Worm (Caenorhabditis elegans) whole organism, L4 larva: ENCODE measurements around the gene F47G3.4.

Experiments
- F26F4.8 ChIP-seq: fragments of 200-800 bp; sonication (Bioruptor generic); conservative IDR thresholded peaks from 2 replicates; pipeline ENCODE4 v1.3.6; 2022; ENCODE audit warnings: missing genetic modification characterization, missing compliant biosample characterization
- F37D6.2 ChIP-seq: sonication (generic microtip); optimal IDR thresholded peaks from 2 replicates; lab custom pipeline; 2016; ENCODE audit warnings: mild to moderate bottlenecking, missing genetic modification characterization, missing compliant biosample characterization
- F44E2.7 ChIP-seq: fragments of 200-800 bp; sonication (Bioruptor generic); IDR thresholded peaks from 2 replicates; pipeline ENCODE4 v2.1.2; 2022; ENCODE audit warnings: missing genetic modification characterization, missing compliant biosample characterization
- F49E8.2 ChIP-seq: sonication (generic microtip); optimal IDR thresholded peaks from 2 replicates; lab custom pipeline; 2016; ENCODE audit warnings: missing compliant biosample characterization, mild to moderate bottlenecking, missing genetic modification characterization, borderline replicate concordance
- T20F7.1 ChIP-seq: fragments of 200-800 bp; sonication (Bioruptor generic); optimal IDR thresholded peaks from 2 replicates; lab custom pipeline; 2018; ENCODE audit warnings: mild to moderate bottlenecking, missing genetic modification characterization, missing compliant biosample characterization
- T26A8.4 ChIP-seq: fragments of 200-800 bp; sonication (Bioruptor generic); IDR thresholded peaks from 2 replicates; pipeline ENCODE4 v1.3.6; 2022; ENCODE audit warnings: missing genetic modification characterization, missing compliant biosample characterization
- aha-1 ChIP-seq: fragments of 150-350 bp; peaks from one replicate; lab custom pipeline; 2014; ENCODE audit warnings: missing biosample characterization, missing genetic modification characterization
- arid-1 ChIP-seq: fragments of 200-800 bp; sonication (Bioruptor generic); conservative IDR thresholded peaks from 2 replicates; pipeline ENCODE4 v1.3.6; 2022; ENCODE audit warnings: missing genetic modification reagents, missing genetic modification characterization, missing compliant biosample characterization
- attf-4 ChIP-seq: sonication (generic microtip); optimal IDR thresholded peaks from 3 replicates; lab custom pipeline; 2017; ENCODE audit warnings: missing biosample characterization, missing genetic modification characterization
- ceh-44 ChIP-seq: fragments of 200-800 bp; sonication (Bioruptor generic); IDR thresholded peaks from 2 replicates; pipeline ENCODE4 v1.3.6; 2022; ENCODE audit warnings: missing genetic modification reagents, missing genetic modification characterization, missing compliant biosample characterization
- ceh-62 ChIP-seq: sonication (generic microtip); optimal IDR thresholded peaks from 2 replicates; lab custom pipeline; 2017; ENCODE audit warnings: missing biosample characterization, missing genetic modification characterization
- cey-2 ChIP-seq: sonication (generic microtip); optimal IDR thresholded peaks from 3 replicates; lab custom pipeline; 2017; ENCODE audit warnings: missing genetic modification characterization, mild to moderate bottlenecking, missing compliant biosample characterization, antibody characterized with exemption, borderline replicate concordance; ENCODE audit not compliant: insufficient read depth
- daf-16 ChIP-seq, 3 experiments: sonication (generic microtip); optimal IDR thresholded peaks; 2 replicates each; lab custom pipeline; 2016 to 2017; ENCODE audit warnings: missing genetic modification characterization in 3 of 3, missing genetic modification reagents in 3 of 3, mild to moderate bottlenecking in 2 of 3, missing compliant biosample characterization in 2 of 3, missing biosample characterization in 1 of 3, moderate library complexity in 1 of 3
- daf-8 ChIP-seq: fragments of 200-800 bp; sonication (Bioruptor generic); IDR thresholded peaks from 2 replicates; pipeline ENCODE4 v1.3.6; 2022; ENCODE audit warnings: missing genetic modification characterization, missing compliant biosample characterization
- duxl-1 ChIP-seq: sonication (generic microtip); optimal IDR thresholded peaks from 2 replicates; lab custom pipeline; 2016; ENCODE audit warnings: mild to moderate bottlenecking, missing genetic modification characterization, moderate library complexity, missing compliant biosample characterization; ENCODE audit not compliant: poor library complexity
- fkh-10 ChIP-seq: fragments of 150-350 bp; optimal IDR thresholded peaks from 2 replicates; lab custom pipeline; 2014; ENCODE audit warnings: missing biosample characterization, missing genetic modification reagents, missing genetic modification characterization
- hif-1 ChIP-seq, 2 experiments: sonication (generic microtip); optimal IDR thresholded peaks; 2 replicates each; lab custom pipeline; 2016 to 2017; ENCODE audit warnings: missing compliant biosample characterization in 2 of 2, missing genetic modification characterization in 2 of 2, missing genetic modification reagents in 2 of 2, missing genotype in 2 of 2, mild to moderate bottlenecking in 1 of 2
- hlh-11 ChIP-seq: fragments of 200-800 bp; sonication (Bioruptor generic); optimal IDR thresholded peaks from 2 replicates; lab custom pipeline; 2018; ENCODE audit warnings: mild to moderate bottlenecking, missing genetic modification characterization, missing compliant biosample characterization
- hlh-30 ChIP-seq: sonication (generic microtip); optimal IDR thresholded peaks from 2 replicates; lab custom pipeline; 2017; ENCODE audit warnings: antibody characterized with exemption, mild to moderate bottlenecking, missing genetic modification characterization, missing compliant biosample characterization; ENCODE audit not compliant: insufficient read depth
- lim-7 ChIP-seq: fragments of 200-800 bp; sonication (Bioruptor generic); IDR thresholded peaks from 2 replicates; pipeline ENCODE4 v1.3.6; 2022; ENCODE audit warnings: missing genetic modification characterization, missing compliant biosample characterization
- lin-29 ChIP-seq: fragments of 200-800 bp; sonication (Bioruptor generic); IDR thresholded peaks from 2 replicates; pipeline ENCODE4 v1.3.6; 2022; ENCODE audit warnings: missing genetic modification reagents, missing genetic modification characterization, missing compliant biosample characterization
- madf-9 ChIP-seq: fragments of 200-800 bp; sonication (Bioruptor generic); conservative IDR thresholded peaks from 2 replicates; pipeline ENCODE4 v1.3.6; 2022; ENCODE audit warnings: missing genetic modification reagents, missing genetic modification characterization, missing compliant biosample characterization
- mep-1 ChIP-seq: fragments of 150-350 bp; sonication (generic microtip); optimal IDR thresholded peaks from 3 replicates; lab custom pipeline; 2014; ENCODE audit warnings: missing biosample characterization, missing genetic modification characterization
- mes-2 ChIP-seq: sonication (generic microtip); optimal IDR thresholded peaks from 2 replicates; lab custom pipeline; 2016; ENCODE audit warnings: missing genotype, mild to moderate bottlenecking, missing genetic modification characterization, missing compliant biosample characterization; ENCODE audit not compliant: poor library complexity, severe bottlenecking
- mxl-3 ChIP-seq: fragments of 200-800 bp; sonication (Bioruptor generic); optimal IDR thresholded peaks from 2 replicates; lab custom pipeline; 2018; ENCODE audit warnings: mild to moderate bottlenecking, missing genetic modification characterization, missing compliant biosample characterization
- nhr-102 ChIP-seq: sonication (generic microtip); optimal IDR thresholded peaks from 2 replicates; lab custom pipeline; 2016; ENCODE audit warnings: mild to moderate bottlenecking, missing genetic modification characterization, moderate library complexity, missing compliant biosample characterization
- nhr-11 ChIP-seq: fragments of 150-350 bp; optimal IDR thresholded peaks from 2 replicates; lab custom pipeline; 2014; ENCODE audit warnings: missing biosample characterization, missing genetic modification characterization
- nhr-237 ChIP-seq: sonication (generic microtip); optimal IDR thresholded peaks from 2 replicates; lab custom pipeline; 2017; ENCODE audit warnings: missing biosample characterization, missing genetic modification characterization
- nhr-28 ChIP-seq: fragments of 150-350 bp; optimal IDR thresholded peaks from 2 replicates; lab custom pipeline; 2014; ENCODE audit warnings: missing biosample characterization, missing genetic modification characterization
- nhr-42 ChIP-seq: fragments of 200-800 bp; sonication (Bioruptor generic); IDR thresholded peaks from 2 replicates; pipeline ENCODE4 v1.3.6; 2022; ENCODE audit warnings: missing genetic modification characterization, missing compliant biosample characterization
- nhr-48 ChIP-seq: sonication (generic microtip); optimal IDR thresholded peaks from 2 replicates; lab custom pipeline; 2016; ENCODE audit warnings: mild to moderate bottlenecking, missing genetic modification characterization, missing compliant biosample characterization
- rbr-2 ChIP-seq: sonication (generic microtip); optimal IDR thresholded peaks from 2 replicates; lab custom pipeline; 2016; ENCODE audit warnings: missing genotype, missing genetic modification characterization, missing compliant biosample characterization
- set-16 ChIP-seq: fragments of 200-800 bp; sonication (Bioruptor generic); IDR thresholded peaks from 2 replicates; pipeline ENCODE4 v1.3.6; 2022; ENCODE audit warnings: missing genetic modification reagents, missing genetic modification characterization, missing compliant biosample characterization
- skn-1 ChIP-seq: fragments of 150-350 bp; optimal IDR thresholded peaks from 2 replicates; lab custom pipeline; 2014; ENCODE audit warnings: missing biosample characterization, missing genetic modification characterization
- spr-3 ChIP-seq: fragments of 200-800 bp; sonication (Bioruptor generic); optimal IDR thresholded peaks from 2 replicates; lab custom pipeline; 2018; ENCODE audit warnings: mild to moderate bottlenecking, missing genetic modification characterization, missing compliant biosample characterization
- unc-39 ChIP-seq: sonication (generic microtip); optimal IDR thresholded peaks from 2 replicates; lab custom pipeline; 2017; ENCODE audit warnings: missing biosample characterization, missing genetic modification characterization
- zfp-2 ChIP-seq: sonication (generic microtip); optimal IDR thresholded peaks from 2 replicates; lab custom pipeline; 2016; ENCODE audit warnings: mild to moderate bottlenecking, missing genetic modification characterization, missing compliant biosample characterization

Gene F47G3.4

DNA sequence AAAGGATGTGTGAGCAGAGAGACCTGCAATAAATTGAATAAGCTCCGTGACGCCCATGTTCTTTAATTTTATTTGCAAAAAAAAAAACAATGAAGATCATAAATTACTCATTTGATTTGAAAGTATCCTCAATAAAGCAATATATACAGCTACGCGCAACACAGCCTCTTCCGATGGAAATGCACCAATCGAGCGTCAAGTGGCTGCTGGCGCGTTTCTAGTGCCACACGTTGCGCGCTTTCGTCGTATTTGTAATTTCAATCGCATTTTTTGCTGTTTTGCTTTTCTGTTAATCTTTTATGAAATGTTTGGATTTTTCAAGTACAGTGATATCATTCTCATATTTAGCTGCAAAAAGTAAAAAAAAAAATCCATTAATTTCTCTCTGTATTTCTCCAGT is 845 bp downstream of the F47G3.4 start (continued):
- TF ChIP-seq hif-1 (tag; optimal IDR thresholded peaks at IDR 0.05; lab: Kevin White, UChicago) (peak in 1 of 2 experiments; percentile 11), nhr-237 (tag; lab: Kevin White, UChicago) (no peak), arid-1 (GFP tag; lab: Robert Waterston, UW) (no peak), hlh-11 (tag; lab: Kevin White, UChicago) (peak; percentile 54), skn-1 (tag; lab: Kevin White, UChicago) (no peak), spr-3 (no peak), rbr-2 (peak; percentile 54), nhr-102 (tag; lab: Kevin White, UChicago) (peak; percentile 42)

DNA sequence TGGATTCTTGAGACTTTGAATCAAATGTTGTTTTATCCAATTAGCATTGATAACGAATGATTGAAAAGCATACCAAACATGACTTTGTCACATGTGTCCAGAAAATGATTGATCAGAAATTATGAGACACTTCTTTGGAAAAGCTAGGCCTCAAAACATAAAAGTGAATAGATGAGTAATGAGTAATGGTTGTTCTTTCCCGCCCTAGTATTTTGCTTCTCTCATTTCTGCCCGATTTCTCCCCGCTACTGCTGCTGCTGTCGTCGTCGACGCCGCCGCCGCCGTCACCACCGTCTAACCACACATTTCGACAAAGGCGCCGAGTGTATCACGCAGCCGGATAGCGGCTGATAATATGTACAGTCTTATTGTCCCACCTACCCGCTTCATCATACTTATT is 4.1 kb downstream of the F47G3.4 start, which contains the start of gene F47G3.1:
F47G3.1 (plus strand) TSS at position 301 of the 400 bp plus-strand sequence.
- TF ChIP-seq set-16 (no peak), madf-9 (GFP tag; lab: Robert Waterston, UW) (0 out of 2 replicates have a peak, but pooled peaks have one; percentile 28), aha-1 (tag; lab: Kevin White, UChicago) (peak; percentile 16), hlh-11 (tag; lab: Kevin White, UChicago) (peak; percentile 34), daf-16 (GFP tag; optimal IDR thresholded peaks at IDR 0.05; lab: Kevin White, UChicago) (no peak), daf-16 (tag; optimal IDR thresholded peaks at IDR 0.05; lab: Kevin White, UChicago) (no peak), mxl-3 (GFP tag; lab: Kevin White, UChicago) (peak; percentile 43)

DNA sequence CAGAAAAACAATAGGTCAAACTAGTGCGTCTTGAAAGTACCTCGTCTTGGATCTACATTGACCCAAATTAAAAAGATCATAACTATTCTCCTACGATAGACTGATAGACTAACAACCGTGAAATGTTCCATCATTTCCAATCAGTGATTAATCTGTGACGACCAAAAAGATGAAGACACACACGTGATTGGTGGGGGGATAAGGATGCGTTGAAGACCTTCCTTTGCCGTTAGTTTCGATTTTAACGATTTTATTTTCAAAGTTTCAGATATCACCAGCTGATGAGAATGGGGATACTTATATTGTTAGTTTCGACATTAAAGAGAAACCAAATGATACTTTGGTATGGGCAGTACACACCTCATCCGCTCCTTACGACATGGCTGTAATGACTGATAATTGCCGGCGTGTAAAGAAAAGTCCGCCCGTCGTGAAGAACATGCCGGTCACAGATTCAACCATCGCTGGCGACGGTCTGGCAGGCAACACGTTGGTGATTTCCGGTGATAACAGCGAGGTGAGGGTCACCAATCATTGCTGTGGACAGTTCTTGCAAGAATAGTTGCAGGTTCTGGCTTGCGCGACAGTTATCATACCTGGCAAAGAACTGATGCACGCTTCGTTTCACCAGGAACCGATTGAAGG is 5.7 kb downstream of the F47G3.4 start:
- TF ChIP-seq F49E8.2 (tag; lab: Kevin White, UChicago) (no peak), hlh-11 (tag; lab: Kevin White, UChicago) (no peak), aha-1 (tag; lab: Kevin White, UChicago) (peak; percentile 94), fkh-10 (no peak), nhr-11 (tag; lab: Kevin White, UChicago) (no peak), cey-2 (tag; lab: Kevin White, UChicago) (no peak), F44E2.7 (GFP tag; lab: Robert Waterston, UW) (no peak), nhr-28 (tag; lab: Kevin White, UChicago) (peak; percentile 14), mxl-3 (GFP tag; lab: Kevin White, UChicago) (peak; percentile 46), lin-29 (no peak), ceh-62 (no peak), F26F4.8 (GFP tag; lab: Robert Waterston, UW) (no peak), attf-4 (no peak), rbr-2 (no peak), F37D6.2 (tag; lab: Kevin White, UChicago) (no peak), skn-1 (tag; lab: Kevin White, UChicago) (no peak), ceh-44 (no peak), daf-8 (GFP tag; lab: Robert Waterston, UW) (no peak), mep-1 (tag; lab: Kevin White, UChicago) (no peak), hlh-30 (tag; lab: Kevin White, UChicago) (peak; percentile 26), zfp-2 (tag; lab: Kevin White, UChicago) (no peak), unc-39 (no peak), lim-7 (GFP tag; lab: Robert Waterston, UW) (no peak), T26A8.4 (GFP tag; lab: Robert Waterston, UW) (no peak)

DNA sequence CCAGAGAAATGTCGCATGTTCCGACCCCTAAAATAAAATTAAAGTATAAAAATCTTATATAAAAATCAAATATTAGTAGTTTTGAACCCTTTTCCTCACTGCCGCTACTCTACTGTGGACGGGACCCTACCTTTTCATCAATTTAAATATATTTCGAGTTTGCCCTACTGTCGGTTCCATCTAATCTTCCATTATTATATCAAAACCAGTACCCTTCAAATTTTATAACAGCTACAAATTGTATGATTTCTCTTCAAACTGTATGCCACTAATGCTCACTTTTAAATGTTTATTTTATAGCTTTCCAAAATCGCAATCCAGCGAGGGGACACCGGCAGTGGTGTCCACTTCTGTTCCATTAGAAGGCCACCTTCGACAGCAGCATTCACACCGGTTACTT is 13.6 kb downstream of the F47G3.4 start, which contains the start of gene C43H6.6:
C43H6.6 (plus strand) TSS at position 301 of the 400 bp plus-strand sequence.
- TF ChIP-seq ceh-62 (no peak), hif-1 (tag; optimal IDR thresholded peaks at IDR 0.05; lab: Kevin White, UChicago) (no peak), F44E2.7 (GFP tag; lab: Robert Waterston, UW) (no peak), nhr-48 (tag; lab: Kevin White, UChicago) (no peak), T20F7.1 (GFP tag; lab: Kevin White, UChicago) (no peak), hlh-11 (tag; lab: Kevin White, UChicago) (no peak), set-16 (no peak), F26F4.8 (GFP tag; lab: Robert Waterston, UW) (no peak), duxl-1 (tag; lab: Kevin White, UChicago) (no peak), mes-2 (tag; lab: Kevin White, UChicago) (no peak), nhr-42 (GFP tag; lab: Robert Waterston, UW) (no peak)
